Fruit fly (Drosophila melanogaster) whole organism, pupa: ENCODE data around the gene Ptp36E.

Source experiments
- CG10348 ChIP-seq: fragments of 200-800 bp; sonication (Bioruptor generic); IDR thresholded peaks from 2 replicates; pipeline ENCODE4 v1.3.6; 2022; ENCODE audit warnings: missing biosample characterization, missing genetic modification characterization
- CG12605 ChIP-seq: fragments of 200-800 bp; sonication (Bioruptor generic); IDR thresholded peaks from 2 replicates; pipeline ENCODE4 v1.3.6; 2022; ENCODE audit warnings: missing biosample characterization, missing genetic modification characterization
- CG32121 ChIP-seq: fragments of 200-800 bp; sonication (Bioruptor generic); IDR thresholded peaks from 2 replicates; pipeline ENCODE4 v1.3.6; 2022; ENCODE audit warnings: missing biosample characterization, missing genetic modification characterization
- CG4496 ChIP-seq: fragments of 200-800 bp; sonication (Bioruptor generic); IDR thresholded peaks from 3 replicates; pipeline ENCODE4 v1.3.6; 2022; ENCODE audit warnings: missing biosample characterization, missing genetic modification characterization
- CG9948 ChIP-seq: fragments of 200-800 bp; sonication (Bioruptor generic); optimal IDR thresholded peaks from 2 replicates; lab custom pipeline; 2018; ENCODE audit warnings: missing biosample characterization, mild to moderate bottlenecking, missing genetic modification characterization, moderate library complexity
- D1 ChIP-seq: fragments of 200-800 bp; sonication (Bioruptor generic); optimal IDR thresholded peaks from 2 replicates; lab custom pipeline; 2018; ENCODE audit warnings: missing biosample characterization, mild to moderate bottlenecking, missing genetic modification characterization, moderate library complexity
- EcR ChIP-seq: fragments of 200-800 bp; sonication (Bioruptor generic); optimal IDR thresholded peaks from 3 replicates; lab custom pipeline; 2019; ENCODE audit warnings: missing biosample characterization, missing genetic modification characterization, mild to moderate bottlenecking, moderate library complexity, missing genetic modification reagents
- Pif1B ChIP-seq: fragments of 200-800 bp; sonication (Bioruptor generic); optimal IDR thresholded peaks from 3 replicates; lab custom pipeline; 2016; ENCODE audit warnings: missing biosample characterization, missing genetic modification characterization
- Snoo ChIP-seq: fragments of 200-800 bp; sonication (Bioruptor generic); optimal IDR thresholded peaks from 3 replicates; lab custom pipeline; 2017; ENCODE audit warnings: missing biosample characterization, mild to moderate bottlenecking, missing genetic modification characterization, inconsistent platforms
- fd96Ca ChIP-seq: fragments of 200-800 bp; sonication (Bioruptor generic); IDR thresholded peaks from 3 replicates; pipeline ENCODE4 v1.3.6; 2022; ENCODE audit warnings: missing biosample characterization, missing genetic modification characterization
- rn ChIP-seq: fragments of 200-800 bp; sonication (Bioruptor generic); IDR thresholded peaks from 2 replicates; pipeline ENCODE4 v1.3.6; 2022; ENCODE audit warnings: missing biosample characterization, missing genetic modification characterization

dm6 chr2L:18143176-18143575 is 41.6 kb downstream of the Ptp36E start:
- TF ChIP-seq CG4496 (GFP tag; lab: Robert Waterston, UW) (no peak), D1 (tag; lab: Kevin White, UChicago) (no peak), CG9948 (no peak), fd96Ca (no peak), rn (GFP tag; lab: Robert Waterston, UW) (no peak), CG12605 (no peak), CG32121 (GFP tag; lab: Robert Waterston, UW) (no peak), EcR (GFP tag; lab: Kevin White, UChicago) (no peak), Pif1B (GFP tag; lab: Kevin White, UChicago) (no peak), CG10348 (GFP tag; lab: Robert Waterston, UW) (no peak), Snoo (tag; lab: Kevin White, UChicago) (no peak)
